Fruit fly (Drosophila melanogaster): ENCODE data around the gene Fancl.

- TF ChIP-seq CG8478 (optimal IDR thresholded peaks at IDR 0.05) (no peak), CTCF (optimal IDR thresholded peaks at IDR 0.05) (no peak)
These were observed 7.3 kb downstream of the Fancl start, which contains the start of the genes CG11722 and mtTFB2 for dm6 chr3R:10045343-10045742.

All from S2 (cell line).